Worm (Caenorhabditis elegans) whole organism, L4/young adult: ENCODE measurements around the gene C27D6.1.

Source experiments
- W03F9.2 ChIP-seq: fragments of 150-350 bp; optimal IDR thresholded peaks from 2 replicates; lab custom pipeline; 2014; ENCODE audit warnings: missing biosample characterization, missing genetic modification characterization
- dao-5 ChIP-seq: sonication (generic microtip); optimal IDR thresholded peaks from 2 replicates; lab custom pipeline; 2016; ENCODE audit warnings: missing genotype, missing genetic modification characterization, moderate library complexity, missing compliant biosample characterization
- him-1 ChIP-seq: sonication (generic microtip); optimal IDR thresholded peaks from 2 replicates; lab custom pipeline; 2016; ENCODE audit warnings: missing genotype, missing genetic modification reagents, missing genetic modification characterization, missing compliant biosample characterization

- no peak for TF ChIP-seq him-1 (tag; lab: Kevin White, UChicago)
- TF ChIP-seq W03F9.2 (tag; lab: Kevin White, UChicago), result no peak
- TF ChIP-seq dao-5 (tag; lab: Kevin White, UChicago), result no peak
These were observed 45.8 kb downstream of the C27D6.1 start for ce11 chrII:5218349-5218748.
